Fruit fly (Drosophila melanogaster) whole organism, embryonic: Measurements from ENCODE around the gene Ser.
A peak's percentile ranks its signal among the peaks of the same experiment; 100 is the strongest.

Experiments used
- CG10959 ChIP-seq: fragments of 200-800 bp; sonication (Bioruptor generic); IDR thresholded peaks from 2 replicates; pipeline ENCODE4 v1.3.6; 2022; ENCODE audit warnings: missing biosample characterization, missing genetic modification characterization
- HmgD ChIP-seq: fragments of 200-800 bp; sonication (Bioruptor generic); optimal IDR thresholded peaks from 3 replicates; lab custom pipeline; 2016; ENCODE audit warnings: missing biosample characterization, missing genetic modification characterization
- grau ChIP-seq: fragments of 200-800 bp; optimal IDR thresholded peaks from 3 replicates; lab custom pipeline; 2019; ENCODE audit warnings: missing biosample characterization, mild to moderate bottlenecking, missing genetic modification characterization, moderate library complexity
- sug ChIP-seq: fragments of 200-800 bp; optimal IDR thresholded peaks from 2 replicates; lab custom pipeline; 2019; ENCODE audit warnings: missing biosample characterization, mild to moderate bottlenecking, missing genetic modification characterization, moderate library complexity
- zf30C ChIP-seq: fragments of 200-800 bp; sonication (Bioruptor generic); optimal IDR thresholded peaks from 3 replicates; lab custom pipeline; 2018; ENCODE audit warnings: missing biosample characterization, mild to moderate bottlenecking, missing genetic modification characterization

DNA sequence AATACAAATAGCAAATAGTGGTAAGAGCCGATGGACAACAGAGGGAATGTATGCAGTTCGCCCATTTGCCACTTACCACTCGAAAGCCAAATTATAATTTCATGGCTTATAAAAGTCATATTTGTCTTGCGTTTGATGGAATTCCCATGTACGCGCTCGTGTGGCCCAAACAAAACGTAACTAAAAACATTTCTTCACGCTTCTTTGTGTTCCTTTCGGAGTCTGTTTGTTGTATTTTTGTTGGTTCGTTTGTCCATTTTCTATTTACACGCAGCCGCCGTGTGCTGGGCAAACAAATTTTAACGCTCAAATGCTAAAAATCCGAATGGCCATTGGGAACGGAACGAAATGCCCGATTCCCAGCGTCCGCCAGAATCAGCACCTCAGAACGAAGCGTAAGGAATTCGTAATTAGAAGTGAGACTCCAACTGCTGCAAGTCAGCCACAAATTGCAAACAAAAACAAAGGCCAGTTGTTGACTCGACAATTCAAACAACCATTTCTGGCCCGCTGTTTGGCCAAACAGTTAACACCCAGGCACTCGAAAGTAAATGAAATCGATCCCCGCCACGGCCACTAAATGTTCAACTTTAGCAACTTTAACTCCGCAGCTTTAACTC lies 14.8 kb upstream of the Ser start:
- TF ChIP-seq sug (tag; lab: Kevin White, UChicago) = no peak
- TF ChIP-seq CG10959 = 0 out of 2 replicates have a peak, but pooled peaks have one; percentile 16
- no peak for TF ChIP-seq HmgD (GFP tag; lab: Kevin White, UChicago)
- TF ChIP-seq grau = no peak
- TF ChIP-seq zf30C = no peak
